Fruit fly (Drosophila melanogaster): ENCODE measurements around the gene TotE.

TotE gene

dm6 chr2L:19869463-19869862 is 43.9 kb downstream of the TotE start:
- TF ChIP-seq Neu2 (GFP tag; optimal IDR thresholded peaks at IDR 0.05; ENCODE audit: borderline replicate concordance) = peak; percentile 90
- TF ChIP-seq tll (GFP tag; optimal IDR thresholded peaks at IDR 0.05) = peak in 1 of 2 experiments; percentile 79
- TF ChIP-seq salm (tag; optimal IDR thresholded peaks at IDR 0.05) = no peak
- no peak for TF ChIP-seq al (GFP tag; IDR thresholded peaks at IDR 0.05)
- 0 out of 3 replicates have a peak, but pooled peaks have one; percentile 21 for TF ChIP-seq CG2199 (GFP tag; IDR thresholded peaks at IDR 0.05)
- TF ChIP-seq CG15269 (tag; optimal IDR thresholded peaks at IDR 0.05) = peak; percentile 42
- TF ChIP-seq CG17912 (GFP tag; optimal IDR thresholded peaks at IDR 0.05) = no peak
- no peak for TF ChIP-seq CG11696 (GFP tag; IDR thresholded peaks at IDR 0.05)
- TF ChIP-seq Ptx1 (GFP tag; IDR thresholded peaks at IDR 0.05) = no peak
- TF ChIP-seq kni (GFP tag; optimal IDR thresholded peaks at IDR 0.05) = peak; percentile 64
- peak; percentile 71; the same call in 1 of the 4 replicates for TF ChIP-seq chinmo (GFP tag; IDR thresholded peaks at IDR 0.05; ENCODE audit: partially characterized antibody)

DNA sequence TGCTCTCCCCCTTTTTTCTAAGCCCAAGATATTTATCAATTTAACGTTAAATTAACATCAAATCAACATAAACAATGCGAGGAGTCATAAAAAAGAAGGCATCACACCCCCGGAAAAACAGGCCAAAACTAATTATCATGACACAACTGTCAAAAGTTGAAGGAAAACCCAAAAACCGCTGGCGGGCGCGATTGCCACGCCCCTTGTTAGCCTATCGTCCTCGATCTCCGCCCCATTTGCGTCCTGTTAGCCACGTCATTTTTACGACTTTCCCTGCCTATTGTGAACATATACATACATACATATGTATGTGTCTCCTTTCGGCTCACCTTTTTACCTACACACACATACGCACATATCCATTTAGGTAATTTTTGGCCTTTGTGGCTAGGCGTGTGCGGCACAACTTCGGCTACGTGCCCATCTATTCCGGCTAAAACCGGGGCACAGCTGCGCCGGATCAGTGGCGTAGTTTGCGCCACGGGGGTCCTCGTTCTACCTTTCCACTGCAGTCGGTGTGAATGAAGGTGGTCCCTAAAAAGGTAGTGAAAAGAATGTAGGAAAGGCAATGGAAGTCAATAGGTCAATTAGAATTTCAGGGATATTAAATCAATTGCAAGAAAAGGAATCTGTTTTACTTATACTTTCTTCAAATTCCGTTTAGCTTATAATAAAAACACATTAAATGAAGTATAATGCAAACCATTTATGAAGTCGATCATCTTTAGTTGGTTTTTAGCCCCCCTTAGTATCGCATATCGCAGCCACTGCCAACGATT is 46.6 kb downstream of the TotE start:
- TF ChIP-seq CG30403 (GFP tag; optimal IDR thresholded peaks at IDR 0.05) (peak; percentile 61), esg (GFP tag; conservative IDR thresholded peaks at IDR 0.05) (0 out of 2 replicates have a peak, but pooled peaks have one; percentile 30), Ets65A (GFP tag) (peak; percentile 92), zen (tag; optimal IDR thresholded peaks at IDR 0.05) (peak; percentile 35), odd (GFP tag; optimal IDR thresholded peaks at IDR 0.05) (peak; percentile 43), ATbp (GFP tag; optimal IDR thresholded peaks at IDR 0.05) (peak; percentile 15), onecut (GFP tag; IDR thresholded peaks at IDR 0.05) (no peak), NK7.1 (GFP tag; optimal IDR thresholded peaks at IDR 0.05) (no peak), Hand (GFP tag; optimal IDR thresholded peaks at IDR 0.05) (no peak), Dek (tag; optimal IDR thresholded peaks at IDR 0.05) (peak; percentile 17), CG34224 (GFP tag; IDR thresholded peaks at IDR 0.05; ENCODE audit: partially characterized antibody) (no peak), Bteb2 (GFP tag; optimal IDR thresholded peaks at IDR 0.05) (no peak), ab (GFP tag; optimal IDR thresholded peaks at IDR 0.05) (no peak), CG10462 (GFP tag; optimal IDR thresholded peaks at IDR 0.05) (no peak), Aef1 (GFP tag; IDR thresholded peaks at IDR 0.05) (no peak), org-1 (GFP tag; optimal IDR thresholded peaks at IDR 0.05) (peak; percentile 57), tll (GFP tag; optimal IDR thresholded peaks at IDR 0.05) (peak in 1 of 2 experiments; percentile 88), seq (GFP tag; IDR thresholded peaks at IDR 0.05) (0 out of 2 replicates have a peak, but pooled peaks have one; percentile 18), Dip2 (GFP tag; IDR thresholded peaks at IDR 0.05) (no peak), CG15269 (tag; optimal IDR thresholded peaks at IDR 0.05) (peak; percentile 50), Neu2 (GFP tag; optimal IDR thresholded peaks at IDR 0.05; ENCODE audit: borderline replicate concordance) (no peak), shn (GFP tag; optimal IDR thresholded peaks at IDR 0.05) (no peak), CG33213 (GFP tag; optimal IDR thresholded peaks at IDR 0.05) (no peak), Scr (GFP tag; IDR thresholded peaks at IDR 0.05; ENCODE audit: partially characterized antibody) (no peak), exex (tag; optimal IDR thresholded peaks at IDR 0.05) (no peak), CG32532 (GFP tag; IDR thresholded peaks at IDR 0.05) (no peak), Mad (GFP tag; optimal IDR thresholded peaks at IDR 0.05) (no peak), Max (GFP tag; optimal IDR thresholded peaks at IDR 0.05) (no peak), jumu (GFP tag; optimal IDR thresholded peaks at IDR 0.05) (peak; percentile 28), salm (tag; optimal IDR thresholded peaks at IDR 0.05) (no peak), otp (GFP tag; IDR thresholded peaks at IDR 0.05) (no peak), pum (GFP tag; optimal IDR thresholded peaks at IDR 0.05) (peak; percentile 44), E2f2 (GFP tag; IDR thresholded peaks at IDR 0.05) (0 out of 2 replicates have a peak, but pooled peaks have one; percentile 8), CG8290 (GFP tag; optimal IDR thresholded peaks at IDR 0.05) (no peak), CG8290 (tag; optimal IDR thresholded peaks at IDR 0.05) (no peak), disco-r (GFP tag; optimal IDR thresholded peaks at IDR 0.05) (peak; percentile 27), zfh2 (GFP tag; optimal IDR thresholded peaks at IDR 0.05) (peak; percentile 28), CG10366 (GFP tag; IDR thresholded peaks at IDR 0.05) (no peak), CG2712 (tag; optimal IDR thresholded peaks at IDR 0.05) (peak; percentile 73), CG17912 (GFP tag; optimal IDR thresholded peaks at IDR 0.05) (no peak), CG12391 (tag; optimal IDR thresholded peaks at IDR 0.05) (peak; percentile 53)

Measured in whole organism, embryonic.